Worm (Caenorhabditis elegans): ENCODE measurements around the gene mup-2.

The mup-2 gene

DNA sequence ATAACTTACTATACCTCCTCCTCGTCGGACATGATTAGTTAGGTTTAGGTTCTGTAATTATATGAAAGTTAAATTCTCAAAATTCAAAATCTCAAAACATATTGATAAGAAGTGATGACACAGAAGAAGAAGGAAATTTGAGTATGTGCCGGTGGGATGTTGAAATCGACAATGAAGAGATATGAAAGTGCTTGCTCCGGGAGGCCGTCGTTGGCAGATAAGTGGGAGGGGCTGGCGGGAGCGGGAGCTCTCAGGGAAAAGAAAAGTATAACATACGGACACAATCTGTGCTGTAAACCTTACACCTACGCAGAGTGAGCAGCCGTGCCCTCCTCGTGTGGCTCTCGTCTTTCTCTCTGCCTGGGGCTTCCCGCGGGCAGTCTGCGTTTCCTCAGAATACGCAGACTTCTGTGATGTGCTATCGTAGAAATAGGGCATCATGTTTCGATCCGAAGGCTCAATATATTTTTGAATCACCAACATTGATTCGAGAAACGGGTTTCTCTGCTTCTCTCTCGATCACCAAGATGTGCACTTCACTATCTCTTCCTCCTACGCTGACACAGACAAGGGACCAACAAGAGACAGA, at the start of gene mup-2:
TSS of gene mup-2 (minus strand) at position 51 of the 589 bp plus-strand sequence.
- peak; percentile 43 for TF ChIP-seq rnt-1 (tag; optimal IDR thresholded peaks at IDR 0.05)
- no peak for TF ChIP-seq ceh-9 (tag; optimal IDR thresholded peaks at IDR 0.05)
- TF ChIP-seq ttx-3 (tag; optimal IDR thresholded peaks at IDR 0.05), result no peak
- no peak for TF ChIP-seq hlh-15 (tag; optimal IDR thresholded peaks at IDR 0.05)
- peak; percentile 89 for TF ChIP-seq ceh-18 (tag; optimal IDR thresholded peaks at IDR 0.05)
- TF ChIP-seq pha-4 (tag; optimal IDR thresholded peaks at IDR 0.05), result no peak
- peak; percentile 32 for TF ChIP-seq syd-9 (tag; optimal IDR thresholded peaks at IDR 0.05)
- peak; percentile 24 for TF ChIP-seq ceh-14 (tag; optimal IDR thresholded peaks at IDR 0.05)
- TF ChIP-seq ceh-34 (tag; optimal IDR thresholded peaks at IDR 0.05), result peak; percentile 74
- TF ChIP-seq pat-9 (tag; optimal IDR thresholded peaks at IDR 0.05), result peak; percentile 45
- peak; percentile 19 for TF ChIP-seq nfya-1 (tag; optimal IDR thresholded peaks at IDR 0.05)
- TF ChIP-seq T23F11.4 (GFP tag; optimal IDR thresholded peaks at IDR 0.05), result no peak
- TF ChIP-seq dve-1 (tag; optimal IDR thresholded peaks at IDR 0.05), result no peak
- TF ChIP-seq hlh-8 (tag; optimal IDR thresholded peaks at IDR 0.05), result peak; percentile 45
- peak; percentile 15 for TF ChIP-seq F13H6.1 (tag; optimal IDR thresholded peaks at IDR 0.05)
- TF ChIP-seq pros-1 (tag; optimal IDR thresholded peaks at IDR 0.05), result no peak

DNA sequence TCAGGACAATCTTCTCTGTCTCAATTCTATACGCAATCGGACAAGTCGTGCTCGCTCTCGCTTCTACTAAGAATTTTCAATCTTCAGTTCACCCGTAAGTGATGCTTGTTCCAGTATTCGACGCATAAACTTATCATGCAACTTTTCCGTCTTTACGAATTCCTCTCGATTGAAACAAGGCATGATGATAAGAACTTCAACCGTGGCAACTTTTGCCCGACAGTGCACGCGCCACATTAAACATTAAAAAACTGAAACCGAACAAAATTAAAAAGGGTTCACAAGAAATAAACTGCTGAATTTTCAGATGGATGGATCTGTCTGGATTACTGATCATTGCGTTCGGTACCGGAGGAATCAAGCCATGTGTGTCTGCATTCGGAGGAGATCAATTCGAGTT, 48.4 kb upstream of the mup-2 start:
- TF ChIP-seq madf-2 (tag; optimal IDR thresholded peaks at IDR 0.05) (no peak), fkh-6 (tag; optimal IDR thresholded peaks at IDR 0.05) (no peak), mec-3 (tag; optimal IDR thresholded peaks at IDR 0.05; ENCODE audit: borderline replicate concordance) (no peak), pha-2 (tag; optimal IDR thresholded peaks at IDR 0.05) (no peak), elt-4 (tag; optimal IDR thresholded peaks at IDR 0.05) (no peak), ceh-14 (tag; optimal IDR thresholded peaks at IDR 0.05) (no peak), syd-9 (tag; optimal IDR thresholded peaks at IDR 0.05) (no peak), C38D4.7 (GFP tag; optimal IDR thresholded peaks at IDR 0.05) (no peak)

- TF ChIP-seq elt-4 (tag; optimal IDR thresholded peaks at IDR 0.05) (no peak), sox-2 (GFP tag; IDR thresholded peaks at IDR 0.05) (no peak), unc-3 (GFP tag; conservative IDR thresholded peaks at IDR 0.05) (no peak), unc-3 (tag; optimal IDR thresholded peaks at IDR 0.05) (no peak), hlh-30 (tag; optimal IDR thresholded peaks at IDR 0.05; ENCODE audit: insufficient read depth) (no peak), ceh-34 (tag; optimal IDR thresholded peaks at IDR 0.05) (no peak), sdc-2 (tag; optimal IDR thresholded peaks at IDR 0.05) (no peak), elt-2 (tag; optimal IDR thresholded peaks at IDR 0.05) (no peak), pha-2 (tag; optimal IDR thresholded peaks at IDR 0.05) (no peak), hlh-13 (GFP tag; optimal IDR thresholded peaks at IDR 0.05) (no peak), lim-6 (tag; optimal IDR thresholded peaks at IDR 0.05) (no peak), nfya-1 (tag; optimal IDR thresholded peaks at IDR 0.05) (no peak), unc-42 (tag; optimal IDR thresholded peaks at IDR 0.05) (no peak), K02D7.2 (tag; optimal IDR thresholded peaks at IDR 0.05) (no peak)
Measured at ce11 chrX:6458001-6458400, 48.0 kb upstream of the mup-2 start.

- no peak for TF ChIP-seq hlh-6 (tag; optimal IDR thresholded peaks at IDR 0.05)
- TF ChIP-seq fax-1 (tag; optimal IDR thresholded peaks at IDR 0.05), result no peak
- no peak for TF ChIP-seq fkh-6 (tag; optimal IDR thresholded peaks at IDR 0.05)
- no peak for TF ChIP-seq unc-55 (GFP tag; optimal IDR thresholded peaks at IDR 0.05)
- TF ChIP-seq K09A11.1 (tag; optimal IDR thresholded peaks at IDR 0.05; ENCODE audit: insufficient read depth), result no peak
- peak; percentile 19 for TF ChIP-seq elt-2 (tag; optimal IDR thresholded peaks at IDR 0.05)
- no peak for TF ChIP-seq ceh-18 (tag; optimal IDR thresholded peaks at IDR 0.05)
- no peak for TF ChIP-seq che-1 (tag; optimal IDR thresholded peaks at IDR 0.05)
- TF ChIP-seq eyg-1 (tag; optimal IDR thresholded peaks at IDR 0.05), result no peak
Measured at ce11 chrX:6456567-6456966, 46.5 kb upstream of the mup-2 start, which contains the start of gene pept-1. TSS of gene pept-1 (plus strand) at chrX:6456872.
